Worm (Caenorhabditis elegans) whole organism, L1 larva: Measurements from ENCODE around the gene B0336.7.

Source experiments
- ceh-63 ChIP-seq: fragments of 200-800 bp; sonication (Bioruptor generic); optimal IDR thresholded peaks from 2 replicates; lab custom pipeline; 2018; ENCODE audit warnings: mild to moderate bottlenecking, missing genetic modification characterization, missing compliant biosample characterization
- ceh-82 ChIP-seq, 3 experiments: fragments of 150-350 bp in 1 of 3; sonication (generic microtip) in 2 of 3; optimal IDR thresholded peaks; 2 replicates each; lab custom pipeline; 2014 to 2017; ENCODE audit warnings: missing biosample characterization in 3 of 3, missing genetic modification characterization in 3 of 3
- dpl-1 ChIP-seq, 3 experiments: fragments of 150-350 bp in 2 of 3; sonication (generic microtip) in 1 of 3; optimal IDR thresholded peaks; 2 replicates each; lab custom pipeline; 2014 to 2017; ENCODE audit warnings: missing biosample characterization in 3 of 3, missing genetic modification characterization in 3 of 3, missing genetic modification reagents in 3 of 3
- dsc-1 ChIP-seq: sonication (generic microtip); optimal IDR thresholded peaks from 2 replicates; lab custom pipeline; 2016; ENCODE audit warnings: mild to moderate bottlenecking, missing genetic modification characterization, missing compliant biosample characterization
- ets-5 ChIP-seq: fragments of 200-800 bp; sonication (Bioruptor generic); IDR thresholded peaks from 2 replicates; pipeline ENCODE4 v1.3.6; 2022; ENCODE audit warnings: missing genetic modification characterization, missing compliant biosample characterization
- fos-1 ChIP-seq: fragments of 150-350 bp; optimal IDR thresholded peaks from 2 replicates; lab custom pipeline; 2014; ENCODE audit warnings: missing biosample characterization, missing genetic modification characterization
- nhr-90 ChIP-seq: sonication (generic microtip); optimal IDR thresholded peaks from 2 replicates; lab custom pipeline; 2016; ENCODE audit warnings: mild to moderate bottlenecking, missing genetic modification characterization, missing compliant biosample characterization; ENCODE audit not compliant: poor library complexity
- zag-1 ChIP-seq: fragments of 150-350 bp; optimal IDR thresholded peaks from 2 replicates; lab custom pipeline; 2014; ENCODE audit warnings: missing biosample characterization, missing genetic modification characterization

DNA sequence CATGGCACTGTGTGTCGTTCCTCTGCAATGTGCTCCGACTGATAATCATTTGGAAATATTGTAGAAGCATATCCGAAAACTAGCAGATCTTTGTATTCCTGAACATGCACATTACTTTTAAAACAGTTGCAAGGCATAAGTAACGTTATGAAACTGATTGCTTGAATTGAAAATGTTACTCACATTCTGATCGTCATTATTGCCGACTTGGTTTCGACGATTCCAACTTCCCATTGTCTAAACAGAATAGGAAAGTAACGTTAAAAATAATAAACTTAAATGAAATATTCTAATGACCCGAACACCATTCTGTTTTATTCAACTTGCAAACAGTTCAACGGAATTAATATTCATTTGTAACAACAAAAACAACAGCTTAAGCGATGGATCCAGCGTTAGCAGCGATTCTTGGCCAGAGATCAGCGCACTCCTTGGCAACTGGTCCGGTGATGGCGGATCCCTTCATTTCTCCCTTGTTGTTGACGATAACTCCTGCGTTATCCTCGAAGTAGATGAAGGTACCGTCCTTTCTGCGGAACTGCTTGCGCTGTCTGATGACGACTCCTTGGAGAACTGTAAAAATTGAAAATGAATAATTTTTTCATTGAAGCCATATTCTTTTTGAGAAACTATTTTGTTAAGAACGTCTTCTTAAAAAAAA is 8.2 kb upstream of the B0336.7 start, which contains the start of gene swp-1:
- no peak for TF ChIP-seq ceh-63 (GFP tag; lab: Kevin White, UChicago)
- no peak for TF ChIP-seq ets-5
- no peak for TF ChIP-seq nhr-90 (tag; lab: Kevin White, UChicago)
- TF ChIP-seq zag-1 (tag; lab: Kevin White, UChicago): no peak
- TF ChIP-seq dsc-1 (tag; lab: Kevin White, UChicago): no peak
- no peak for TF ChIP-seq dpl-1 (GFP tag; optimal IDR thresholded peaks at IDR 0.05; lab: Kevin White, UChicago)
- no peak for TF ChIP-seq fos-1 (tag; lab: Kevin White, UChicago)
- no peak for TF ChIP-seq ceh-82 (tag; optimal IDR thresholded peaks at IDR 0.05; lab: Kevin White, UChicago)
